Worm (Caenorhabditis elegans): Measurements from ENCODE around the gene cash-1.

The cash-1 gene

DNA sequence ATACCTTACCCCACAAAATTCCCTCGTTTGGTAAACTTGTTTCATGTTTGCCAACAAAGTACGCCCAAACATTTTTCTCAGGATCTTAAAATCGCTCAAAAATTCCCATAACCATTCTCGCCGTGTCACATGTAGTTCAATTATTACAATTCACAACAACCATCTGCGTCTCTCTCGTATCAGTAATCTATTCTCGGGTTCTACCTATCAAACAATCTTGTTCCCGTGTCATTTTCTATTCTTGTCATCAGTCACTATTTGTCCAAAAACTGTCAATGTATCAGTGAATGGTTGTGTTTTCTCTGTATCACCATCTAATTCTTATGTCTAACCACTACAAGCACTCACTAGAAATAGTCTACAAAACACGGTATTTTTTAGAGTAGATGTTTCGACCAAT is 9.1 kb downstream of the cash-1 start:
- no peak for TF ChIP-seq hnd-1 (tag; optimal IDR thresholded peaks at IDR 0.05)
- TF ChIP-seq F13C5.2 (tag; optimal IDR thresholded peaks at IDR 0.05), result no peak
- no peak for TF ChIP-seq ceh-36 (tag; optimal IDR thresholded peaks at IDR 0.05)
- TF ChIP-seq B0310.2 (tag; optimal IDR thresholded peaks at IDR 0.05), result no peak
- TF ChIP-seq sea-1 (GFP tag; conservative IDR thresholded peaks at IDR 0.05), result no peak
- TF ChIP-seq pes-1 (GFP tag; IDR thresholded peaks at IDR 0.05), result no peak
- no peak for TF ChIP-seq hmg-4 (GFP tag; optimal IDR thresholded peaks at IDR 0.05)
- TF ChIP-seq tbx-37 (GFP tag; conservative IDR thresholded peaks at IDR 0.05), result no peak
- no peak for TF ChIP-seq hmbx-1 (tag; optimal IDR thresholded peaks at IDR 0.05)
- TF ChIP-seq aly-1 (tag; optimal IDR thresholded peaks at IDR 0.05), result no peak
- no peak for TF ChIP-seq ama-1 (optimal IDR thresholded peaks at IDR 0.05)
- TF ChIP-seq ets-7 (tag; optimal IDR thresholded peaks at IDR 0.05), result no peak
- no peak for TF ChIP-seq scrt-1 (GFP tag; IDR thresholded peaks at IDR 0.05)
- no peak for TF ChIP-seq tbx-11 (GFP tag; IDR thresholded peaks at IDR 0.05)
- TF ChIP-seq flt-1 (GFP tag; IDR thresholded peaks at IDR 0.05), result no peak
- no peak for TF ChIP-seq tra-4 (tag; optimal IDR thresholded peaks at IDR 0.05)

DNA sequence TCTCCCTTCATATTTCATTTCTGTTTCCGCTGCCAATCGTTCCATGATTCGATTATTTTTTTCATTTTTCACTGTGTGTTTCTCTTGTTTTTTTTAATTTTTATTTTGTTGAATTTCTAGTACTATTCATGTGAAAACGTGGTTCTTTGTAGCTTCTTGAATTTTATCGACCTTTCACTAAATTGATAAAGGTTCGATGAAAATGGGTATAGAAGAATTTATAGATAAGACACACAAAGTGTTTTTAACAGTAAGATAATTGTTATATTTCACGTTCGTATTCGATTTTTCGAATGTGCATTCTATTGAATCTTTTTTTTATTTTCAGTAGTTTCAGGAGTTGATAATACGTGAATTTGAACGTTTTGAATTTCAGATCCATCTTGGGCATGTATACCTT is 9.9 kb downstream of the cash-1 start, which contains the start of gene ugt-49:
TSS of gene ugt-49 (plus strand) at position 371 of the 400 bp plus-strand sequence.
- TF ChIP-seq ceh-36 (tag; optimal IDR thresholded peaks at IDR 0.05) (no peak), sea-1 (GFP tag; conservative IDR thresholded peaks at IDR 0.05) (no peak), B0310.2 (tag; optimal IDR thresholded peaks at IDR 0.05) (no peak), tra-4 (tag; optimal IDR thresholded peaks at IDR 0.05) (no peak), scrt-1 (GFP tag; IDR thresholded peaks at IDR 0.05) (no peak), ets-7 (tag; optimal IDR thresholded peaks at IDR 0.05) (no peak), tbx-11 (GFP tag; IDR thresholded peaks at IDR 0.05) (no peak), ama-1 (optimal IDR thresholded peaks at IDR 0.05) (no peak), hmg-4 (GFP tag; optimal IDR thresholded peaks at IDR 0.05) (no peak), tbx-37 (GFP tag; conservative IDR thresholded peaks at IDR 0.05) (no peak), aly-1 (tag; optimal IDR thresholded peaks at IDR 0.05) (no peak), F13C5.2 (tag; optimal IDR thresholded peaks at IDR 0.05) (no peak), hmbx-1 (tag; optimal IDR thresholded peaks at IDR 0.05) (no peak), hnd-1 (tag; optimal IDR thresholded peaks at IDR 0.05) (no peak), flt-1 (GFP tag; IDR thresholded peaks at IDR 0.05) (no peak), pes-1 (GFP tag; IDR thresholded peaks at IDR 0.05) (no peak), ceh-13 (GFP tag; optimal IDR thresholded peaks at IDR 0.05) (no peak)

DNA sequence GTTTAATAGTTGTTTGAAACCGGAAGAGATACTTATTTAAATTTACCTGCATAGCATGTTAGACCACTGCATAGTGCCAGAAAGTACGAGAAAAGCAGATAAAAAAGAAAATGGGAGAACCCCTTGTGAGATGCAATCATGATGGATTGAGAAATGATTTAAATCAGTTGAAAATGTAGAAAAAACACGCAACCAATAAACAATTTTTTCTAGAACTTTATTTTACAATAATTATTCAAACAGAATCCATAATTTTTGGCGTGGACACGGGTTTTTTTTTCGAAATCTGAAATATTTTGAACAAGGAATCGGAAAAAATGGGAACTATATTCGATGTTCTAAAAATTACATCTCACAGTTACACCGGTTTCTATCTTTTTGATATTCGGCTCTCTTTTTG is 17.2 kb downstream of the cash-1 start, which contains the start of gene AC3.12:
TSS of gene AC3.12 (minus strand) at position 101 of the 400 bp plus-strand sequence.
- TF ChIP-seq hmbx-1 (tag; optimal IDR thresholded peaks at IDR 0.05) (no peak), tbx-11 (GFP tag; IDR thresholded peaks at IDR 0.05) (no peak), scrt-1 (GFP tag; IDR thresholded peaks at IDR 0.05) (no peak), sea-1 (GFP tag; conservative IDR thresholded peaks at IDR 0.05) (no peak), B0310.2 (tag; optimal IDR thresholded peaks at IDR 0.05) (no peak), aly-1 (tag; optimal IDR thresholded peaks at IDR 0.05) (no peak), hnd-1 (tag; optimal IDR thresholded peaks at IDR 0.05) (no peak), ceh-13 (GFP tag; optimal IDR thresholded peaks at IDR 0.05) (no peak), ets-7 (tag; optimal IDR thresholded peaks at IDR 0.05) (no peak), F13C5.2 (tag; optimal IDR thresholded peaks at IDR 0.05) (no peak), hmg-4 (GFP tag; optimal IDR thresholded peaks at IDR 0.05) (no peak), flt-1 (GFP tag; IDR thresholded peaks at IDR 0.05) (no peak), tbx-37 (GFP tag; conservative IDR thresholded peaks at IDR 0.05) (no peak), pes-1 (GFP tag; IDR thresholded peaks at IDR 0.05) (no peak), tra-4 (tag; optimal IDR thresholded peaks at IDR 0.05) (no peak), ama-1 (optimal IDR thresholded peaks at IDR 0.05) (no peak), ceh-36 (tag; optimal IDR thresholded peaks at IDR 0.05) (no peak)

DNA sequence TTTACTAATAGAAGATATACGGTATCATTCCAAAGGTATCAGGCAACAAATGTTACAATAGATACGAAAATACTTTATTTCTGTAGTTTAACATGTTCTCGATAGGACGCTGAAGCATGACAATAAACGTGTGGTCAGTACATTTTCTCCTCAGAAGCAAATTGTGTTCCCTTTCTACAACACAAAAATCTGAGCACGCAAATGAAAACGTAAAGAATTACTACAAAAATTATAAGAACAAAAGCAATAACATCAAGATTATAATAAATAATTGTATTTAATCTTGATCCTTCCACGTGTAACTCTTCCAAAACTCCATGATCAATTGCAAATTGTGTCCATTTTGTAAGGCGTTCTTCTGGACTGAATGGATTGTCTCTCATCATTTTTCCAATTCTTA is 17.7 kb downstream of the cash-1 start:
- TF ChIP-seq tra-4 (tag; optimal IDR thresholded peaks at IDR 0.05) (no peak), ceh-36 (tag; optimal IDR thresholded peaks at IDR 0.05) (no peak), hmg-4 (GFP tag; optimal IDR thresholded peaks at IDR 0.05) (no peak), sea-1 (GFP tag; conservative IDR thresholded peaks at IDR 0.05) (no peak), ceh-13 (GFP tag; optimal IDR thresholded peaks at IDR 0.05) (no peak), B0310.2 (tag; optimal IDR thresholded peaks at IDR 0.05) (no peak), hnd-1 (tag; optimal IDR thresholded peaks at IDR 0.05) (no peak), ama-1 (optimal IDR thresholded peaks at IDR 0.05) (no peak), tbx-11 (GFP tag; IDR thresholded peaks at IDR 0.05) (no peak), scrt-1 (GFP tag; IDR thresholded peaks at IDR 0.05) (no peak), pes-1 (GFP tag; IDR thresholded peaks at IDR 0.05) (no peak), F13C5.2 (tag; optimal IDR thresholded peaks at IDR 0.05) (no peak), flt-1 (GFP tag; IDR thresholded peaks at IDR 0.05) (no peak)

DNA sequence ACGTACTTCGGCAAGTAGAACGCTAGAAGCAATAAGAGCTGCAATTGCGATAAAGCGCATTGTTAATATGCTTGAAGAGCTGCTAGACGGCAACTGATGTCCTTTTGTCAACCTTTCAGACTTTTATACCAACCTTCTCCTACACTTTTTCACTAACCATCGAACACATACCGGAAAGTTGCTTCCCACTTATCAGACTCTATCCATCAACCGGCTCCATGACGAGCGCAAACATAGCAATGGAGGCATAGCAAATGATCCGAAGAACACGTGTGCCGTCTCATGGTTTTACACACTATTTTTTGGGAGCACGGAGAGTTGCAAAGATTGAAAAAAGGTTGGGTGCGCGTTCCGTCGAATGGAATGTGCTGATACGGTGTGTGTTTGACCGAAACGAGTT is 19.7 kb downstream of the cash-1 start, which contains the start of gene abu-1:
TSS of gene abu-1 (minus strand) at position 101 of the 400 bp plus-strand sequence.
- no peak for TF ChIP-seq sea-1 (GFP tag; conservative IDR thresholded peaks at IDR 0.05)
- no peak for TF ChIP-seq ama-1 (optimal IDR thresholded peaks at IDR 0.05)
- no peak for TF ChIP-seq scrt-1 (GFP tag; IDR thresholded peaks at IDR 0.05)
- no peak for TF ChIP-seq pes-1 (GFP tag; IDR thresholded peaks at IDR 0.05)
- TF ChIP-seq ets-7 (tag; optimal IDR thresholded peaks at IDR 0.05), result no peak
- TF ChIP-seq ceh-36 (tag; optimal IDR thresholded peaks at IDR 0.05), result no peak

DNA sequence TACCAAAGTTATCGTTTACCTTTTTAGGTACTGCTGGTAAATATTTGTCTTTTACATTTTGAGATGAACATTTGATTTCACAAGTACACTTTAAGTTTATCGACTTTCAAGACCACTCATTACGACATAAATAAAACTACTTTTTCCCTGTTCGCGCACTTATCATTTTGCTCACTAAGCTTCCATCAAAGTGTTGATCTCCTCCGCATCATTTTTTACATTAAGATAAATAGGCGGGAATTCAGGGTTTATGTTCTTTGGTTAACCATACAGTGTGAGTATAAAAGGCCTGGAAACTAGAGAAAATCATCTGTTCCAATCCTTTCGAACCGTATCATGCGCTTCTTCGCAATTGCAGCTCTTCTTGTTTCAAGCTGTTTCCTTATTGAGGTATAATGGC is 20.1 kb downstream of the cash-1 start, which contains the start of gene pqn-2:
TSS of gene pqn-2 (plus strand) at position 301 of the 400 bp plus-strand sequence.
- no peak for TF ChIP-seq ets-7 (tag; optimal IDR thresholded peaks at IDR 0.05)
- TF ChIP-seq hmbx-1 (tag; optimal IDR thresholded peaks at IDR 0.05), result no peak
- no peak for TF ChIP-seq hnd-1 (tag; optimal IDR thresholded peaks at IDR 0.05)

DNA sequence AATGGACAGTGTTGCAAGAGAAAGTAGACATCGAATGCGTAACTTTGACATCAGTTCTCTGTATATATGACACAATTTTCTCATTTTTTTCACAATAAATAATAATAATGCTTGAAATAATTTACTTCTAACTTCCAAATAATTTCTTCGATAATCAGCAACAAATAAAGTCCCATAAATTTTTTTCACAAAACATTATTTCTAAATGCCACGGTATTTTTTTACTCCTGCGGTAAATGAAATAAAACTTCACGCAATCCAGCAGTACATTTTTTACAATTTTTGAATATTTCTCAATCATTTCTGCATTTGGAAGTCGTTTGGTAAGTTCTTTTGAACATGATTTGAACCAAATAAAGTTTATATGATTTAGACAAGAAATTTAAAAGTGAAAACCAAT is 21.9 kb downstream of the cash-1 start, which contains the start of gene spe-10:
TSS of gene spe-10 (plus strand) at position 301 of the 400 bp plus-strand sequence.
- TF ChIP-seq tbx-11 (GFP tag; IDR thresholded peaks at IDR 0.05) (no peak), hnd-1 (tag; optimal IDR thresholded peaks at IDR 0.05) (no peak), aly-1 (tag; optimal IDR thresholded peaks at IDR 0.05) (no peak), tra-4 (tag; optimal IDR thresholded peaks at IDR 0.05) (no peak), F13C5.2 (tag; optimal IDR thresholded peaks at IDR 0.05) (no peak), tbx-37 (GFP tag; conservative IDR thresholded peaks at IDR 0.05) (no peak), ceh-36 (tag; optimal IDR thresholded peaks at IDR 0.05) (no peak), ama-1 (optimal IDR thresholded peaks at IDR 0.05) (no peak), scrt-1 (GFP tag; IDR thresholded peaks at IDR 0.05) (no peak), ceh-13 (GFP tag; optimal IDR thresholded peaks at IDR 0.05) (no peak)

Measured in whole organism, early embryonic.